Worm (Caenorhabditis elegans): Measurements from ENCODE around the gene oig-8.

DNA sequence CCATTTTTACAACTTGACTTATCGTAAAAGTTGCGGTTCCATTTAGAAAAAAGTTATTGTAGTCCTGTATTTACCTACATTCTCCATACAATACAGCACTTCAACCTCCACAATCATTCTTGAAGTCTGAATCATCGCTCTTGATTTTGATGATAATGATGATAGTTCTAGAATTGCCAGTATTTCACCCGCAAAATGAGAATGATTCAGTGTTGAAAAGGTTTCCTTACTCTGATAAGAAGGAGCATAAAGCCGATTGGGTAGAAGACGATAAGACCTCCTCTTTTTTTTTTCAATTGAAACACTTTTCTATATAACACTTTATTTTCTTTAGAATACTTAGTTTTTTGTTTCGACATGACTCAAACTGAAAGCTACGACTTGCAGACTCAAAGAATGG lies 18.1 kb downstream of the oig-8 start, which contains the start of gene T19D12.4:
- TF ChIP-seq sem-2 (GFP tag; optimal IDR thresholded peaks at IDR 0.05) (no peak), nhr-76 (tag; optimal IDR thresholded peaks at IDR 0.05) (no peak)
